Worm (Caenorhabditis elegans) whole organism, L4/young adult: ENCODE data around the gene acy-3.

Source experiments
- W03F9.2 ChIP-seq: fragments of 150-350 bp; optimal IDR thresholded peaks from 2 replicates; lab custom pipeline; 2014; ENCODE audit warnings: missing biosample characterization, missing genetic modification characterization
- dao-5 ChIP-seq: sonication (generic microtip); optimal IDR thresholded peaks from 2 replicates; lab custom pipeline; 2016; ENCODE audit warnings: missing genotype, missing genetic modification characterization, moderate library complexity, missing compliant biosample characterization
- him-1 ChIP-seq: sonication (generic microtip); optimal IDR thresholded peaks from 2 replicates; lab custom pipeline; 2016; ENCODE audit warnings: missing genotype, missing genetic modification reagents, missing genetic modification characterization, missing compliant biosample characterization

Gene acy-3

DNA sequence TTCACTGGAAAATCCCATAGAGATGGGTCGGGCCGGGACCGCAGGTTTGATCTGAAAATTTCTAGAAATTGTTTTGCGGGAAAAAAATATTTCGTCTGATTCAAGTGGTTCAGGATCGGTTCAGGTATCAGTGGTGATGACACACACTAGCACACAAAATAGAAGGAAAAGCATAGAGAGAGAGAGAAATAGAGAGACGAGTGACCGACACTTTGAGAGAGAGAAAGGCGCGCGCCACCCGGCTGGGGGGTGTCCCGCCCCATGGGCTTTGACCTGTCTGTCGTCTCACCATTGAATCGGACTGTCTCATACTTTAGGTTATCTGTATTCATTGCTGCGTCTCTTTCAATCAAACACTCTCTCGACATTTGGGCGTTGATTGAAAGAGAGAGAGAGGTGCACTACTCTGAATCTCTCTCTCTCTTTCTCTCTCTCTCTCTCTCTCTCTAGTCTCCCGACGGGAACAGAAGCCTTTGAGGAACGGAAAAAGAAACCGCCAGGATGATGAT lies at the start of gene acy-3:
TSS of gene acy-3 (minus strand) at position 51 of the 509 bp plus-strand sequence.
- TF ChIP-seq W03F9.2 (tag; lab: Kevin White, UChicago), result no peak
- no peak for TF ChIP-seq him-1 (tag; lab: Kevin White, UChicago)
- no peak for TF ChIP-seq dao-5

DNA sequence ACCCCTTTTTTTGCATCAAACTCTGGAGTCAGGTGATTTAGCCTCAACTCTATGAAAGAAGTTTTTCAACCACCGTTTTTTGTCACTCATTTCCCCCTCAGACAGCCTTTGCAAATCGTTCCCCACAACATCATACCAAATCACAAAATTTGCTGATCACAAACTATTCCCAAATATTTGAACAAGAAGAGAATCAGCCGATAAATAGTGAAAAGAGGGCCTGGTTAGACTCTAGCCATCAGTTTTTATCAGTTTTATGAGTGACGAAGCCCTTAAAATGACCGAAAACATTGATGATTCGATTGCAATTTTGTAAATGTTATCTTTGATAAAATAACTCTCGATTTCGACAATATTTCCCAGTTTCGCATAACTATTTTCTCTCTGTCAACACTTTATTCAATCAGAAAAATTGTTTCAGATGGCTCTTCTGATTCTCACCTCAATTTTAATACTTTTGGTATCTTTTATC lies 48.6 kb upstream of the acy-3 start, which contains the start of gene cyp-25A2:
TSS of gene cyp-25A2 (plus strand) at position 422 of the 472 bp plus-strand sequence.
- TF ChIP-seq dao-5 (no peak), him-1 (tag; lab: Kevin White, UChicago) (no peak), W03F9.2 (tag; lab: Kevin White, UChicago) (no peak)

DNA sequence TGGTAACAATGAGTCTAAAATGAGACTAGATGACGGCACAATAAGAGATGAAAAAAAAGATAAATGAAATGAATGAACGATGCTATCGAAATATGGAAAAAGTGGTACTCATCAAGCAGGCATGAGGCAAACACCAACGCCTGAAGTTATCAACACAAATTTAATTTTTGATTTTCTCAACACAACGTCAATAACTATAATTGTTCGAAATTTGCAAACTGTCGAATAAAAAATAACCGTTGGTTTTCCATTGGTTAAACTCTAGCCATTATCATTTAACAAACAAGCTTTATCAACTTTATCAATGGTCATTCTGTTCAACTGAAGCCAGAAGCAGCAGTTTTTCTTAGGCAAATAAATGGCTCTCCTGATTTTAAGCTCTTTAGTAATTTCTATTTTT lies 46.0 kb upstream of the acy-3 start, which contains the start of gene cyp-25A1:
TSS of gene cyp-25A1 (plus strand) at position 301 of the 400 bp plus-strand sequence.
- TF ChIP-seq W03F9.2 (tag; lab: Kevin White, UChicago) (no peak), dao-5 (no peak)

ce11 chrIII:3831798-3832197 lies 45.5 kb upstream of the acy-3 start:
- TF ChIP-seq W03F9.2 (tag; lab: Kevin White, UChicago) (no peak), him-1 (tag; lab: Kevin White, UChicago) (no peak), dao-5 (no peak)

DNA sequence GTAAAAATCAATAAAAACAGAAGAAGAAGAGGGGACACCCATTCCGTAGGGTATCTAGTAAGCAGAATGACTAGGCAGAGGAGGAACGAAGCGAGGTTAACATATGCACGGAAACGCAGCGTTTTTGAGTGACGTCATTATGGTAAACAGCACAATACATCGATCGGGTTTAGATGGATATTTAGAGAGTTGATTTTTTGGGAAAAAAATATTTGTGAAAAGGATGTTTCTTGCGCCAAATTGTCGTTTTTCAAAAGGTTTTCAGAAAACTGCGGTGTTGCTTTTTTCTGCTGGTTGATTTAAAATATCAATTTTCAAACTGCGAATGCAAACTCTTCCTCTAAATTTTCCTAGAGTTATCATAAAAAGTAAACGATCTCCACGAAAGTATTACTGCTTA lies 45.1 kb upstream of the acy-3 start, which contains the start of gene C36A4.10:
TSS of gene C36A4.10 (minus strand) at position 101 of the 400 bp plus-strand sequence.
- TF ChIP-seq W03F9.2 (tag; lab: Kevin White, UChicago) (no peak), dao-5 (no peak), him-1 (tag; lab: Kevin White, UChicago) (no peak)

- TF ChIP-seq W03F9.2 (tag; lab: Kevin White, UChicago), result no peak
- no peak for TF ChIP-seq dao-5
- no peak for TF ChIP-seq him-1 (tag; lab: Kevin White, UChicago)
Measured at ce11 chrIII:3829105-3829504, 42.8 kb upstream of the acy-3 start, which contains the start of gene cnnm-5. TSS of gene cnnm-5 (minus strand) at chrIII:3829205.

- no peak for TF ChIP-seq him-1 (tag; lab: Kevin White, UChicago)
- TF ChIP-seq W03F9.2 (tag; lab: Kevin White, UChicago), result no peak
- TF ChIP-seq dao-5, result no peak
Measured at ce11 chrIII:3821969-3822453, 35.7 kb upstream of the acy-3 start, which contains the start of gene amx-1. TSS of gene amx-1 (plus strand) at chrIII:3822403.

ce11 chrIII:3820134-3820533 lies 33.9 kb upstream of the acy-3 start:
- TF ChIP-seq dao-5, result no peak
- peak; percentile 51 for TF ChIP-seq W03F9.2 (tag; lab: Kevin White, UChicago)

ce11 chrIII:3819579-3819978 lies 33.3 kb upstream of the acy-3 start, which contains the start of gene dpy-27:
TSS of gene dpy-27 (minus strand) at chrIII:3819679.
- TF ChIP-seq W03F9.2 (tag; lab: Kevin White, UChicago) (no peak), him-1 (tag; lab: Kevin White, UChicago) (no peak), dao-5 (no peak)

- TF ChIP-seq him-1 (tag; lab: Kevin White, UChicago), result no peak
Measured at ce11 chrIII:3814421-3814820, 28.1 kb upstream of the acy-3 start.

DNA sequence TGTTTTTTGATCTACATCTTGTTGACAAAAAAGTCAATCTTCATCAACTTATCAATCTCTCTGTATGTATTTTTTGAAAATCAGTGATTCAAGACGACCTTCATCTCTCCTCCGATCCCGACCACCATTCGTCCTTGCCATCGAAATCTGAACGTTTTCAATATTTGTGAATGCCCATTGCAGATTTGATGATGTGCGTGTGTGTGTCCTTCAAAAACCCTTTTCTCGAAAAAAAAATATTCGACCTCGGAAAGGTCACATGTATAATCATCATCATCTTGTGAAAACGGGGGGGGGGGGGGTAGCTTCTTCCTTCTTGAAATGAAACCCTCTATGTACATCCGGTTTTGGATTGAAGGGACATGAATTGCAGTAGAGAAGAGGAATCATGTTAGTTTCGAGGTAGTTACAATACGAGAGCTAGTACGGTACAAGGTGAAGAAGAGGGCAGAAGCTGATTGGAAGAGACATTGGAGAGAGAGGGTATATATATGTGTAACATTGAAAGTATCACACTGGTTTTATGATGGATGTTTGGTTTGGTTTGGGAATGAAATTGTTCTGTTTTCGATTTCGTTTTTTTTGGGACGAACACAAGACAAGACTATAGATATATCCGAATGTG lies 26.2 kb upstream of the acy-3 start:
- no peak for TF ChIP-seq W03F9.2 (tag; lab: Kevin White, UChicago)
- no peak for TF ChIP-seq him-1 (tag; lab: Kevin White, UChicago)
- no peak for TF ChIP-seq dao-5

DNA sequence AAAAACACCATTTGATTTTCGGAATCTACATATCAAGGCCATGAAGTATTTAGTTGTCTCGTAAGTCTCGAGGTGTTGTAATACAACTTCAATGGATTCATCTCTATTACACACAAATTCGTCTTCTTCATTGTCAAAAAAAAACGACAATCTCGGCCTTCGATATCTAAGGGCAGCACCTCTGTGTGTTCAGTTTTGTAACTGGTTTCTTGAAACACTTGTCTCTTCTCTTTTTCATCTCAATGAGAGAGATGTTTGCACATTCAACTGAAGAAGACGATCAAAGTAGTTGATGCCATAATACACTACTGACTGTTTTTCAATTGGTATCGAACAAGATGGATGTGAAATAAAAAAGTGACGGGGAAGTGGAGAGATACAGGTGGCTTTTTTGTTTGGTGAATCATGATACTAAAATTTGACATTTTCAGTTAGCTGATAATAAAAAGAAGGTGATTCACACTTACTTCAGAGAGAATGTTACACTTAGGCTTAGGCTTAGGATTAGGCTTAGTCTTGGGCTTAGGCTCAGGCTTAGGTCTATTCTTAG lies 25.2 kb upstream of the acy-3 start:
- TF ChIP-seq dao-5 (no peak), him-1 (tag; lab: Kevin White, UChicago) (no peak), W03F9.2 (tag; lab: Kevin White, UChicago) (no peak)

ce11 chrIII:3809008-3809407 lies 22.7 kb upstream of the acy-3 start, which contains the start of gene toh-1:
TSS of gene toh-1 (minus strand) at chrIII:3809030.
- no peak for TF ChIP-seq him-1 (tag; lab: Kevin White, UChicago)
- no peak for TF ChIP-seq W03F9.2 (tag; lab: Kevin White, UChicago)
- no peak for TF ChIP-seq dao-5

DNA sequence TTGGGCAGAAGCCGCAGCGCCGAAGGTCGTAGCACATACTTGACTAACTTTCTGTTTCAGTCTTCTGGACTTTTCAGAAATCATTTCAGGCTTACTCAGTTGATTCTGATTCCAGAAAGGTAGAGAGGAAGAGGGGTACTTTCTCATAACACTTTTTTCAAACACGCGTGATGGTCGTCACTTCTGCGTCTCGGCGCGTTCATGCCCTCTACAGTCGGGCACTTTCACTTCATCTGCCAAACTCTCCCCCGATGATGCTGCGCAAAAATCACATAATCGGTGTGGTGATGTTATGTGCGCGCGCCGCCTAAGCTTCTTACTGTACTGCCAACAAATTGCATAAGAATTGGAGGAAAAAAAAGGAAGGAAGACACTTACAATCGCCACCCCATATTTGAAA lies 21.3 kb upstream of the acy-3 start:
- no peak for TF ChIP-seq him-1 (tag; lab: Kevin White, UChicago)
- TF ChIP-seq dao-5, result no peak
- no peak for TF ChIP-seq W03F9.2 (tag; lab: Kevin White, UChicago)
